Worm (Caenorhabditis elegans) whole organism, L4/young adult: ENCODE data around the gene nspf-1.
"Not testable (repeated sequence)": the region's sequence is repeated elsewhere in the genome, so short reads cannot be mapped to it uniquely, and the experiment has no call there.

Experiments used
- W03F9.2 ChIP-seq: fragments of 150-350 bp; optimal IDR thresholded peaks from 2 replicates; lab custom pipeline; 2014; ENCODE audit warnings: missing biosample characterization, missing genetic modification characterization
- dao-5 ChIP-seq: sonication (generic microtip); optimal IDR thresholded peaks from 2 replicates; lab custom pipeline; 2016; ENCODE audit warnings: missing genotype, missing genetic modification characterization, moderate library complexity, missing compliant biosample characterization
- him-1 ChIP-seq: sonication (generic microtip); optimal IDR thresholded peaks from 2 replicates; lab custom pipeline; 2016; ENCODE audit warnings: missing genotype, missing genetic modification reagents, missing genetic modification characterization, missing compliant biosample characterization

nspf-1 gene

DNA sequence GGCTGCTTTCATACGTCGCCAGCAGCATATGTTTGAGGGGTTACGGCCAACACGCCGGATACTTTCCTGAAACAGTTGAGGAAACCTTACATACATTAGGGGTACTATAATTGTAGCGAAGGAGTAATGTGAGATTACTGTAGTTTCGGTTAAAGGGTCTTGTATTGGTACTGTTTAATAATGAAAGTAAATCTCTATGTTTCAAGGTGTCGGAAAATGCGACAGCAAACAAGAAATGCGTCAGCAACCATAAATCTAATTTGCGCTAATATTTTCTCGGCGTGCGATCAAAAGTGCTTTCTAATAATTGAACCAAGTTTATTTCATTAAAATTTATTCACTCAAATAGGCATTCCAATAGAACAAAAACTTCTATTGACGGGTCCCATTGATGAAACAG lies 15.1 kb upstream of the nspf-1 start, which contains the start of gene sri-57:
TSS of gene sri-57 (minus strand) at position 101 of the 400 bp plus-strand sequence.
- TF ChIP-seq dao-5, him-1, W03F9.2 (tag; lab: Kevin White, UChicago): not testable (repeated sequence)

DNA sequence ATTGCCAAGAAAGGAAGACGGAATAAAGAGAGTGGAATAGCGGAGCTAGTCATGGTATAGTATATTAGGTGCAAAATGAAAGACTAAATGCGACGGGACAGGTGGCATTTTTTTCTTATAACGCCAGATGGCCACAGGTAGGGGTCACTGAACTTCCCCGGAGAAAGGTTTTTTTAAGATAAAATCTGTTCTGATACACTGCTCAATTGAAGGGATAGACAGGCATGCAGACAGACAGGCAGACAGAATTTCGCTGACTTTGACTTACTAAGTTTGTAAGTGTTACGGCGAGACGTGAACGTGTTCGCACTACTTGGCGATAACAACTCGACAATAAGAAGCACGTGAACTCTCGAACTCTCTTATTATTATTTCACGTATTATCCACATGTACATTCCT lies 13.9 kb upstream of the nspf-1 start, which contains the start of the genes F22E5.20 and F22E5.1:
TSS of gene F22E5.20 (minus strand) at position 101 of the 400 bp plus-strand sequence.
TSS of gene F22E5.1 (plus strand) at position 242 of the 400 bp plus-strand sequence.
- not testable (repeated sequence) for TF ChIP-seq him-1, dao-5, W03F9.2 (tag; lab: Kevin White, UChicago)

DNA sequence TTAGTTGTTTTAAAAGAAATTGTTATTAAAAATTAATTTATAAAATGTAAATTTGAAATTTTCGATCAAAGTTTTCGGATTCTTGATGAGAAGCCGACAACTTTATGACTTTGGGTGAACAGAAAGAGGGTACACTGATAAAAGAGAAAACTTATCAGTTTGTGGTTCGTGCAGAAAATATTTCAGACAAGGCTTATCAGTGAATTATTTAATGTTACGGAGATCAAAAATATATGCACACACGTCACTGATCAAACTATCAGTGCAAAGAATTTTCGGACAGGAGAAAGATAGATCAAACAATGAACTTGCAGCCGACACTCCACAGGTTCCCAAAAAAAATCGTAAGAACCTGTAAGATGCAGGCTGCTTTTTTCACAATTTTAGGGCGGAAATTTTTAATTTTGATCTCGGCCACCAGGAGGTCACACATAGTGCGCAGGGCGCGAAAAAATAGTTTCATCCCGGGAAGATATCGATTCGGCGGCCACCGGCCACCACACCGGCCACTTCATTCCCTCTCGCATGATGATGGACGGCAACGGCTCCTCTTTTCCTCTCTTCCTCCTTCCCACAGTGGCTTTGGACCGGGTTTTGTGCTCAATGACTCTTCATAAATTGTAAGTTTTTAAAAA lies 9.8 kb upstream of the nspf-1 start, which contains the start of gene F22E5.17:
TSS of gene F22E5.17 (plus strand) at position 508 of the 635 bp plus-strand sequence.
- TF ChIP-seq him-1 (tag; lab: Kevin White, UChicago) (no peak), dao-5 (tag; lab: Kevin White, UChicago) (no peak), W03F9.2 (tag; lab: Kevin White, UChicago) (no peak)

DNA sequence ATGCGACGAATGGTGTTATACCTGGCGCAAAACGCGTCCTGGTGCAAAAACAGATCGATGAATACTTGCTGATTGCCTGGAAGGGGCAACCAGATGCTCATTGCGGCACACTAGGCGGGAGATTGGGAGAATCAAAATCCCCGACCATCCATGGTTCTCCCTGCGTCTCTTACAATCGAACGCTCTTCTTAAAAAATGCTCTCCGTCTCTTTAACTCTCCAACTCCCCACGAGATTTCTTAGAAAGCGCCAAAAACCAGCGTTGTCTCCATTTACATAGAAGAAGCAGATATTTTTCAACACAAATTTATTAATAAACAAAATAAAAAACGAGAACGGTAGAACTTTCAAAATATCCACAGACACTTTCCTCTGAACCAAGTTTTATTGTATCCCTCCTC lies 6.3 kb upstream of the nspf-1 start, which contains the start of gene F34D6.1:
TSS of gene F34D6.1 (minus strand) at position 101 of the 400 bp plus-strand sequence.
- TF ChIP-seq dao-5 (tag; lab: Kevin White, UChicago), result no peak
- no peak for TF ChIP-seq him-1 (tag; lab: Kevin White, UChicago)
- TF ChIP-seq W03F9.2 (tag; lab: Kevin White, UChicago), result no peak

DNA sequence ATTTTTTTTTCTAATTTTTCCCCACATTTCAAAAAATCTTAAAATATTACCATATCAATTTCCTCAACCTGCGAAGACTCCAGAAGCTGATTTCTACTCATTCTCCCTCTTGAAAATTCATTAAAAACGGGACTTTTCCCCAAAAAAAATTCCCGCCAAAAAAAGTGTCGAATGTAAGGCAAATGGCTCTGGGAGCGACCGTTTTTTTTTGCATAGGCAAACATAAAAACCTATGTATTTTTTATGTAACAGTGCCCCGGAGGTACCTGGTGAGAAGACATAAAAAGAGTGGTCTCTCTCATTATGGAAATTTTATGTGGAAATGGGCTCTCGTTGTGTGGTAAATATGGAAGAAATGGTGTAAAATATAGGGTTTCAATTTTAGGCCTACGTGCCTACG lies 3.2 kb upstream of the nspf-1 start, which contains the start of gene ceh-87:
TSS of gene ceh-87 (minus strand) at position 101 of the 400 bp plus-strand sequence.
- TF ChIP-seq W03F9.2 (tag; lab: Kevin White, UChicago) (no peak), him-1 (tag; lab: Kevin White, UChicago) (no peak), dao-5 (tag; lab: Kevin White, UChicago) (no peak)

DNA sequence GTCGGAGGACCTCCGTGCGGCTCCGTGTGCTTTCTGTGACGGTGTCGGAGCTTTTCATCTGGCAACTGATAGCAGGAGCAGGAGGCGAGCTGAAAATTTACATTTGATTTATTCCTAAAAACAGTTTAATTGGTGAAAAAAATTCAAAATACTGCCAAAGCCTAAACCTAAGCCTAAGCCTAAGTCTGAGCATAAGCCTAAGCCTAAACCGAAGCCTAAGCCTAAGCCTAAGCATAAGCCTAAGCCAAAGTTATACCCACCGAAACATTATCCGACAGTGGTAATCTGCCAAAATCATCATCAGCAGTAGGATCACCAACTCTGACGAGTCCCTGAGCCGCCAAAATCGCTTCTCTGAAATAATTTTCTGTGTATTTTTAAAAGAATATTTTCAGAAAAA lies 2.6 kb upstream of the nspf-1 start:
- TF ChIP-seq W03F9.2 (tag; lab: Kevin White, UChicago), result no peak
- no peak for TF ChIP-seq dao-5 (tag; lab: Kevin White, UChicago)
- TF ChIP-seq him-1 (tag; lab: Kevin White, UChicago), result no peak

DNA sequence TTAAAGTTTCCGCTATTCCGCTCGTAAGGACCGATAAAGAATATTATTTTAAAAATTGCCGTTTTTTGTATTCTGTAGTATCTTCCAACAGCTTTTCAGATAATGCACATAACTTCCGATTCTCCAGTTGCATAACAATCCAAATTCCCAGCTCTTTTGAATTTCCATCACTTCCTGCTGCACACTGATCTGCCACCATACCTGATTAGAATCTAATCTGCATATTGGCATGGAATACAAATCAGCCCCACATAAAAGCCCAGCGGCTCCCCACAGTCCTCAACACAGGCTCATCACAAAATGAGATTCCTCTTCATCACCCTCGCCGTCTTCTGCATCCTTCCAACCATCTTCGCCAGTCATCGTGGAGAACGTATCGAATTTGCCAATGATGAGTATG lies 1.2 kb downstream of the nspf-1 start, which contains the start of gene nspf-2:
TSS of gene nspf-2 (plus strand) at position 301 of the 400 bp plus-strand sequence.
- not testable (repeated sequence) for TF ChIP-seq dao-5, him-1, W03F9.2 (tag; lab: Kevin White, UChicago)

DNA sequence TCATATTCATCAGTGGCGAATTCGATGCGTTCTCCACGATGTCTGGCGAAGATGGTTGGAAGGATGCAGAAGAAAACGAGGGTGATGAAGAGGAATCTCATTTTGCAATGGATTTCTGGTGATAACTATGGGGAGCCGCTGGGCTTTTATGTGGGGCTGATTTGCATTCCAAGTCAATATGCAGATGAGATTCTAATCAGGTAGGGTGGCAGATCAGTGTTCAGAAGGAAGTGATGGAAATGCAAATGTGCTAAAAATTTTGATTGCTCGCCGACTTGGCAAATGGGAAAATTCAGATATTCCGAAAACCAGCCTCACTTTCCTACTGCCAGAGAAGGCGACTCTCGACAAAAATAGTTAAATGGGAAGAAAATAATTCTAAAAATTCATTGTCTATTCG lies 2.7 kb downstream of the nspf-1 start, which contains the start of gene nspf-3:
TSS of gene nspf-3 (minus strand) at position 101 of the 400 bp plus-strand sequence.
- TF ChIP-seq W03F9.2 (tag; lab: Kevin White, UChicago) (no peak), dao-5 (tag; lab: Kevin White, UChicago) (no peak), him-1 (tag; lab: Kevin White, UChicago) (no peak)

DNA sequence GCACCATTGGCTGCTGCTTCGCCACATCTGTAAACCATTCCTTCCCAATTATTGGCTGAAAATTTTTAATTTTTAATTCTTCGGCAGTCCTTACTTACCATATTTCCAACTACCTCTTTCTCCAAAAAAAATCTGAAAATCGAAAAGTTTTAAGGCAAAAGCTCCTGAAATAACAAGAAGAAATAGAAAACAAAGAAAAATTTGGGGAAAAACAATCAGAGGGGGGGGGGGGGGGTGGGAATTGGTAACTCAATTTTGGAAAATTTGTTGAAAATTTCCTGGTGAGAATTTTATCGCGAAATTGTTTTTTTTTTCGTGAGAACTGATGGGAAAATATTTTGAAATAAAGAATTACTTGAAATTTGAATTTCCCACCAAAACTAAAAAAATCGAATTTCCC lies 5.1 kb downstream of the nspf-1 start, which contains the start of gene set-11:
TSS of gene set-11 (minus strand) at position 101 of the 400 bp plus-strand sequence.
- TF ChIP-seq W03F9.2 (tag; lab: Kevin White, UChicago) (no peak), him-1 (tag; lab: Kevin White, UChicago) (no peak), dao-5 (tag; lab: Kevin White, UChicago) (no peak)

DNA sequence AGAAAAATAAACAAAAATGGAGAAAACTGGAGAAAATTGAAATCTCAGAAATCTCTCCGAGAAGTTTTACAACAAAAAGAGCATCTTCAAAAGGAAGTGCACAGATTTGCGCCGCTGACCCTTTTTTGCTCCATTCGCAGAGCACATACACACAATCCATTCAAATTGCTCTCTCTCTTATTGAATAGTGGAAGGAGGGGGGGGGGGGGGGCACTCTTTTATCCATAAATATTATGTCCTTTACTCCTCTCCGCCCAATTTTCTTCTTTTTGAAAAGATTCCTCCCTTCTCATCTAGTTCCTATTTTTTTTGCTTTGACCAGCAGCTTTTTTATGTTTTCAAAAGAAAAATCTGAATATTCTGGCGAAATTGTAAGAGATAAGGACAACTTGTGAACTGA lies 7.7 kb downstream of the nspf-1 start:
- TF ChIP-seq him-1 (tag; lab: Kevin White, UChicago) (no peak), dao-5 (tag; lab: Kevin White, UChicago) (no peak), W03F9.2 (tag; lab: Kevin White, UChicago) (no peak)

DNA sequence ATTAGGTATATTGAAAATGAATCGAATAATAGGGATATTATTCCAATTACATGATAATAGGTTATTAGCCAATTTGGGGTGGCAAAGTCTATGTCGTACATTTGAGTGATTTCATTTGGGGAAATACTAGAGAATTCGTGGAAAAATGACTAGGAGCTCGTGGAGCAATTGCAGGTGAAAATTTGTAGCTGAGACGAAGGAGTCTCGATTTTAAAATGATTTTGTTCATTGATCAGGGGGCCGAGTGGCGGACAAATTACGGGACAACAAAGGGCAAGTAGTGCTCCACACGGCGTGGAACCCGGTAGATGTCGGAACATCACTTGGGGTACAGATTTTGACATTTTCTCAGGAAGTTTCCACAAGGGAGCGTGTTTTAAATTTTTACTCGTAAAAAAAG lies 11.0 kb downstream of the nspf-1 start, which contains the start of gene sri-62:
TSS of gene sri-62 (minus strand) at position 101 of the 400 bp plus-strand sequence.
- no peak for TF ChIP-seq W03F9.2 (tag; lab: Kevin White, UChicago)
- no peak for TF ChIP-seq him-1 (tag; lab: Kevin White, UChicago)
- TF ChIP-seq dao-5 (tag; lab: Kevin White, UChicago), result no peak

DNA sequence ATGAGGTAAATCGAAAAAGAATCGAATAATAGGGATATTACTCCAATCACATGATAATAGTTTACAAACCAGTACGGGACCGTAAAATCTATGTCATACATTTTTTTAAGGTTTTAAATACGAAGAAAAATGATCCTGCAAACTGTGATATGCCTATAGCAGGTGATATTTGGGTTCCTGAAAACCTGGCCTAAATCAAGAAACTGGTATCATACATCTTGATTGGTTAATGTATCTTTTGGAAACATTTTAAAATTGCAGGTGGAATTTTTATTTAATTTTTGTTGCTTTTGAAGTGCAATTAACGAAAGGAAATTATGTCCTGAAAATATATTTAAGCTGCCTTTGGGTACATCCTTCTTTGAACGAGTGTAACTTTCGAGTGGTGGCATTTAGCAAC lies 12.8 kb downstream of the nspf-1 start, which contains the start of gene sri-61:
TSS of gene sri-61 (minus strand) at position 101 of the 400 bp plus-strand sequence.
- TF ChIP-seq W03F9.2 (tag; lab: Kevin White, UChicago) (no peak), him-1 (tag; lab: Kevin White, UChicago) (no peak), dao-5 (tag; lab: Kevin White, UChicago) (no peak)

DNA sequence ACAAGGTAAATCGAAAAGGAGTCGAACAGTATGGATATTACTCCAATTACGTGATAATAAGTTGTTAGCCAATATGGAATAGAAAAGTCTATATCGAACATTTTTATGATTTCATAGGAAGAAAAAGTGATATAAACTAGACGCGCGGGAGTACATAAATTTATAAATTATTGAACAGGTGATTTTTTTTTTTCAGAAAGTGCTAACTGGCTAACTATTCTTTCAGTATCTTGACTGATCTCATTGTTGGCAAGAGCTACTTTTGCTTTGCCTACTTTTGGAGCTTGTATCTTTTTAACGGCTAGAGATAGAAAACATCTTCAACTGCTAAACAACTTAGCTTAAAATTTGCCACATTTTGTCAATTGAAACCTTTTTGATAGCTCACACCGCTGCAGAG lies 15.3 kb downstream of the nspf-1 start, which contains the start of gene sri-60:
TSS of gene sri-60 (minus strand) at position 101 of the 400 bp plus-strand sequence.
- TF ChIP-seq W03F9.2 (tag; lab: Kevin White, UChicago) (no peak), dao-5 (tag; lab: Kevin White, UChicago) (no peak)
